Worm (Caenorhabditis elegans) whole organism, L4/young adult: ENCODE results near the gene lap-2.

ENCODE experiments used
- W03F9.2 ChIP-seq: fragments of 150-350 bp; optimal IDR thresholded peaks from 2 replicates; lab custom pipeline; 2014; ENCODE audit warnings: missing biosample characterization, missing genetic modification characterization
- him-1 ChIP-seq: sonication (generic microtip); optimal IDR thresholded peaks from 2 replicates; lab custom pipeline; 2016; ENCODE audit warnings: missing genotype, missing genetic modification reagents, missing genetic modification characterization, missing compliant biosample characterization

DNA sequence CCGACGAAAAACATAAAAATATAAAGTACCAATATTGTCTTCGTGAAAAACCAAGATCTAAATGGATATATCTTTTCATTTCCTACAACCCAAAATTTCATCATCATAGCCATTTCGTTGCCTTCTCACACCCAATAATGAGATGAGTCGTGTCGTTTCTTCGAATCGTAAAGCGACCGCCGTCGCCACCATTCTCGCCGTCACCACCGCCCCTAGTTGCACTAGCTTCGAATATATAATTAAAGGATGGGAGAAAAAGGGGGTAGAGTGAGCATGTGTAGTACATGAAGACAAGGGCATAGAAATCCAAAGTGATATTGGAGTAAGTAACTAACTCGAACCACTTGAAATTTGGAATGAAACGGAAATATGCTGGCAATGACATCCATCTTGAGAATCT, 21.2 kb upstream of the lap-2 start:
- TF ChIP-seq him-1 (tag; lab: Kevin White, UChicago) (no peak), W03F9.2 (tag; lab: Kevin White, UChicago) (no peak)
